Worm (Caenorhabditis elegans) whole organism, early embryonic: ENCODE measurements around the gene nhx-9.

Source experiments
- B0310.2 ChIP-seq: sonication (generic microtip); optimal IDR thresholded peaks from 2 replicates; lab custom pipeline; 2016; ENCODE audit warnings: mild to moderate bottlenecking, missing genetic modification characterization, missing compliant biosample characterization
- F13C5.2 ChIP-seq: sonication (generic microtip); optimal IDR thresholded peaks from 2 replicates; lab custom pipeline; 2017; ENCODE audit warnings: mild to moderate bottlenecking, missing genetic modification characterization, inconsistent platforms, missing compliant biosample characterization
- aly-1 ChIP-seq: sonication (generic microtip); optimal IDR thresholded peaks from 2 replicates; lab custom pipeline; 2016; ENCODE audit warnings: missing genetic modification characterization, missing compliant biosample characterization
- ama-1 ChIP-seq: fragments of 150-350 bp; optimal IDR thresholded peaks from 2 replicates; lab custom pipeline; 2014
- ceh-13 ChIP-seq: fragments of 200-800 bp; sonication (Bioruptor generic); optimal IDR thresholded peaks from 2 replicates; lab custom pipeline; 2018; ENCODE audit warnings: mild to moderate bottlenecking, missing genetic modification characterization, missing compliant biosample characterization
- ceh-36 ChIP-seq: sonication (generic microtip); optimal IDR thresholded peaks from 2 replicates; lab custom pipeline; 2016; ENCODE audit warnings: missing genetic modification characterization, inconsistent platforms, missing compliant biosample characterization
- ets-7 ChIP-seq: sonication (generic microtip); optimal IDR thresholded peaks from 2 replicates; lab custom pipeline; 2016; ENCODE audit warnings: missing genotype, missing genetic modification characterization, missing compliant biosample characterization
- flt-1 ChIP-seq: fragments of 200-800 bp; sonication (Bioruptor generic); IDR thresholded peaks from 2 replicates; pipeline ENCODE4 v1.3.6; 2022; ENCODE audit warnings: missing genetic modification characterization, missing compliant biosample characterization
- hmbx-1 ChIP-seq: sonication (generic microtip); optimal IDR thresholded peaks from 2 replicates; lab custom pipeline; 2016; ENCODE audit warnings: mild to moderate bottlenecking, missing genetic modification characterization, missing compliant biosample characterization
- hmg-4 ChIP-seq: fragments of 200-800 bp; sonication (Bioruptor generic); optimal IDR thresholded peaks from 2 replicates; lab custom pipeline; 2018; ENCODE audit warnings: mild to moderate bottlenecking, missing genetic modification characterization, missing compliant biosample characterization
- hnd-1 ChIP-seq: sonication (generic microtip); optimal IDR thresholded peaks from 2 replicates; lab custom pipeline; 2016; ENCODE audit warnings: missing genetic modification characterization, missing compliant biosample characterization
- pes-1 ChIP-seq: fragments of 200-800 bp; sonication (Bioruptor generic); IDR thresholded peaks from 2 replicates; pipeline ENCODE4 v1.3.6; 2022; ENCODE audit warnings: missing genetic modification reagents, missing genetic modification characterization, missing compliant biosample characterization
- scrt-1 ChIP-seq: fragments of 200-800 bp; sonication (Bioruptor generic); IDR thresholded peaks from 2 replicates; pipeline ENCODE4 v1.3.6; 2022; ENCODE audit warnings: missing genetic modification characterization, missing compliant biosample characterization
- sea-1 ChIP-seq: fragments of 200-800 bp; sonication (Bioruptor generic); conservative IDR thresholded peaks from 2 replicates; pipeline ENCODE4 v1.3.6; 2022; ENCODE audit warnings: missing genetic modification characterization, missing compliant biosample characterization
- tbx-11 ChIP-seq: fragments of 200-800 bp; sonication (Bioruptor generic); IDR thresholded peaks from 2 replicates; pipeline ENCODE4 v1.3.6; 2022; ENCODE audit warnings: missing genetic modification characterization, missing compliant biosample characterization
- tbx-37 ChIP-seq: fragments of 200-800 bp; sonication (Bioruptor generic); conservative IDR thresholded peaks from 2 replicates; pipeline ENCODE4 v1.3.6; 2022; ENCODE audit warnings: missing genetic modification reagents, missing genetic modification characterization, missing compliant biosample characterization
- tra-4 ChIP-seq: sonication (generic microtip); optimal IDR thresholded peaks from 2 replicates; lab custom pipeline; 2017; ENCODE audit warnings: missing genetic modification characterization, missing compliant biosample characterization

Gene nhx-9

ce11 chrIV:11913295-11913940 is 17.3 kb upstream of the nhx-9 start:
- TF ChIP-seq aly-1 (tag; lab: Kevin White, UChicago) (no peak), pes-1 (GFP tag; lab: Robert Waterston, UW) (no peak)

ce11 chrIV:11914260-11914836 is 16.3 kb upstream of the nhx-9 start:
- TF ChIP-seq flt-1 (GFP tag; lab: Robert Waterston, UW): no peak

DNA sequence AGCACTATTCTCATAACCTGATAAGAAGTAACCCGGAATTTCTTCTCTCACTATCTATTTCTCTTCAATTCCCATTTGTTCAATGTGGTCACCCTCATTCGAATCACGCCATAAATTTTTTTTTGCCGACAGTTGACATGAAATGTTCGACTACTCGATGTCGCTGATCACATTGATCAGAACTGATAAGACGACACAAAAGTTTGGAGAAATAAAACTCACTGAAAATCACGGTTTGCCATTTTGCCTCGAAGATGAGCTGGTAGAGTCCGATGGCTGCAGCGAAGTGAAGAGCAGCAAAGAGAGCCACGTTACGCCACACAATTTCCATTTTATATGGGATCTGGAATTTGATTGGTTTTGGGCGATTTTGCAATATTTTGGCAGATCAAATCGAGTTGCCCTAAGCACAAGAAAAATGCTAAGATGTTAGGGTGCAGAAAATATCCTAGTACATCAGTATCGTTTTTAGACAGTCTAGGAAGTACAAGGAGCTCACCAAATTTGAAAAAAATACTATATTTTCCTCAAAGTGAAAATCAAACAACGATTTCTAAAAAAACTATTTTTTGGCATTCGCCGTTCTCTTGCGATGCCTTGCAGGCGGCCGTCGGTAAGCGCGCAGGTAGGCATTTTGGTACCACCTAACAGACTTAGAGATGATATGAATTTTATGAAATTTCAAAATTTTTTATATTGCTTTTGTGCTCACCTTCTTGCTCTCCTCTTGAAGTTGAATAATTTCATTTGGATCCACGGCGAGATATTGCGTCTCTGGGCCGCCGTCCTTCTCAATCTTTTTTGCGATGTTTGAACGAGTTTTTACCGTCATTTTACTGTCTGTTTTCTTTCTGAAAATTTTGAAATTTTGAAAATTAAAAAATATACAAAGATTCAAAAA is 15.6 kb upstream of the nhx-9 start, which contains the start of gene fat-6:
TSS of gene fat-6 (minus strand) at position 851 of the 901 bp plus-strand sequence.
- TF ChIP-seq F13C5.2 (tag; lab: Kevin White, UChicago) (no peak), ama-1 (lab: Kevin White, UChicago) (no peak), ets-7 (tag; lab: Kevin White, UChicago) (no peak), hnd-1 (no peak), ceh-36 (tag; lab: Kevin White, UChicago) (no peak), tbx-37 (no peak), tbx-11 (GFP tag; lab: Robert Waterston, UW) (no peak), pes-1 (GFP tag; lab: Robert Waterston, UW) (no peak), flt-1 (GFP tag; lab: Robert Waterston, UW) (no peak), ceh-13 (GFP tag; lab: Kevin White, UChicago) (no peak), sea-1 (no peak)

DNA sequence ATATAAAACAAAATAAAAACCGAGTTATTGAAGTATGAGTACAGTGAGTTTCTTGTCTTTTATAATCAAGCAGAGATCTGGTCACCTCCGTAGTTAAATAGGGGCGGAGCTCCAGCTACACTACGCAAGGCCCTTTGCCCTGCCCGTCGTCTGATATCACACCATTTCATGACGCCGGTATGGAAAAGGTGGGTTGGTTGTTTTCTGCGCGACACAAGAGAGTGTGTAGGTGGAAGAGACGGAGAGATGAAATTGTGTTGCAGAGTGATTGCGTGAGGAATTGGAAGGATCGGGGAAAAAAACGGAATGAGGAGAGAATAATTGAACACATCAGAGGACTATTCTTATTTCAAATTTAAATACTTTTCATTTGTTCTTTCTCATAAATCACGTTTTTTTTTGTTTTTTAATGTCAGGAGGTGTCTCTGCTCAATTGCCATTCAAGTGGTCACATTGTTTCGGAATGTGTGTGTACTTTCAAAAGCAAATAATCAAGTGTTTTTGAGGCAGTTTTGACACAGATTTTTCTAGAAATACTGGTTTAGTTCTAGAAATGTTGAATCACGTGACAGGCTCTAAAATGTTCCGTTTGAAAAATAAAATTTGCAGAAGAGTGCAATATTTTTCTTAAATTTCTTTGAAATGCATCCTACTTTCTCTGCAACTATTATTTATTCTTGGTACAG is 14.8 kb upstream of the nhx-9 start, which contains the start of gene ZK822.9:
TSS of gene ZK822.9 (plus strand) at position 180 of the 686 bp plus-strand sequence.
- no peak for TF ChIP-seq hnd-1
- no peak for TF ChIP-seq ceh-36 (tag; lab: Kevin White, UChicago)
- TF ChIP-seq ceh-13 (GFP tag; lab: Kevin White, UChicago): no peak
- no peak for TF ChIP-seq tbx-37
- TF ChIP-seq F13C5.2 (tag; lab: Kevin White, UChicago): no peak
- no peak for TF ChIP-seq tbx-11 (GFP tag; lab: Robert Waterston, UW)
- TF ChIP-seq ets-7 (tag; lab: Kevin White, UChicago): no peak
- no peak for TF ChIP-seq pes-1 (GFP tag; lab: Robert Waterston, UW)
- no peak for TF ChIP-seq aly-1 (tag; lab: Kevin White, UChicago)
- no peak for TF ChIP-seq hmbx-1 (tag; lab: Kevin White, UChicago)
- TF ChIP-seq hmg-4 (GFP tag; lab: Kevin White, UChicago): no peak
- TF ChIP-seq sea-1: no peak
- TF ChIP-seq scrt-1 (GFP tag; lab: Robert Waterston, UW): no peak
- no peak for TF ChIP-seq tra-4 (tag; lab: Kevin White, UChicago)
- no peak for TF ChIP-seq B0310.2
- TF ChIP-seq ama-1 (lab: Kevin White, UChicago): no peak
- no peak for TF ChIP-seq flt-1 (GFP tag; lab: Robert Waterston, UW)

DNA sequence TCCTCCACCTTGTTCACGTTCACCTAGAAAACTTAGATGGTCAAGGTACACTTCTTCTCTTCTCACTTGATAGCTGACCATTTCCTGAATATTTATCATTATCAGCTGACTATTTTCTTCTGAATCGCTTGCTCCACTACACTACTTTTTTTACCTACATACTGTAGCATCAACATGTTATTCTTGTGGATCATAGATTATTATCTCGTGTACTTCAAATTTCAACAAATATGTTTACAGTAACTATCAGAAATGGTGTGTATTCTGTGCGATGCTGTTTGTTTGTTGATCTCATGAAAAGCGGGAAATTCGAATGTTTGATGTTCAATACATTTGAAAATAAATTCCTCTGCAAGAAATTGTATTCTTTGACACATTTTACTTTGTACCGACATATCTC is 13.8 kb upstream of the nhx-9 start, which contains the start of gene ZK822.10:
TSS of gene ZK822.10 (plus strand) at position 231 of the 400 bp plus-strand sequence.
- TF ChIP-seq ceh-13 (GFP tag; lab: Kevin White, UChicago) (no peak), scrt-1 (GFP tag; lab: Robert Waterston, UW) (no peak), hmbx-1 (tag; lab: Kevin White, UChicago) (no peak), hnd-1 (no peak), sea-1 (no peak)

ce11 chrIV:11917886-11918285 is 12.8 kb upstream of the nhx-9 start:
- no peak for TF ChIP-seq ets-7 (tag; lab: Kevin White, UChicago)
- TF ChIP-seq tbx-37: no peak
- no peak for TF ChIP-seq hnd-1
- TF ChIP-seq hmbx-1 (tag; lab: Kevin White, UChicago): no peak
- TF ChIP-seq tbx-11 (GFP tag; lab: Robert Waterston, UW): no peak
- TF ChIP-seq ama-1 (lab: Kevin White, UChicago): no peak
- no peak for TF ChIP-seq F13C5.2 (tag; lab: Kevin White, UChicago)
- no peak for TF ChIP-seq sea-1
- TF ChIP-seq flt-1 (GFP tag; lab: Robert Waterston, UW): no peak
- no peak for TF ChIP-seq ceh-13 (GFP tag; lab: Kevin White, UChicago)

DNA sequence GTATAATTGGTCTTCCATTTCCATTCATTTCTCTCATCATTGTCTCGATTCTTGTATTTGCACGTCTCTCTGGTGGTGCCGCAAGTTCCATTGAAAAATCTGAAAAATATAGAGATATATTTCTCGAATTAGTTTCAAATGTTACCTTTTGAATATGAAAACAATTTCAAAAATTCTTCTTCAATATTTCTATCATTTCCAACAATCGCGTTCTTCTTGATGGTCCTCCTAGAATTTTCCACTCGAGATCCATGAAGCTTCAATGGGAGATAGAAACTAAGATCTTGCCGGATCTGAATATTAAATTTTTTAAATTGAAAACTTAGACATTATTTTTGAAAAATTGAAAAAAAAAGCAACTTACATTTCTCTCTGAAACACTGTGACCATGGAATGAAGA is 11.6 kb upstream of the nhx-9 start:
- TF ChIP-seq tra-4 (tag; lab: Kevin White, UChicago): no peak
- TF ChIP-seq hmbx-1 (tag; lab: Kevin White, UChicago): no peak
- TF ChIP-seq flt-1 (GFP tag; lab: Robert Waterston, UW): no peak
- no peak for TF ChIP-seq pes-1 (GFP tag; lab: Robert Waterston, UW)
- no peak for TF ChIP-seq ceh-13 (GFP tag; lab: Kevin White, UChicago)
- TF ChIP-seq scrt-1 (GFP tag; lab: Robert Waterston, UW): no peak
- TF ChIP-seq tbx-11 (GFP tag; lab: Robert Waterston, UW): no peak
- TF ChIP-seq ceh-36 (tag; lab: Kevin White, UChicago): no peak
- no peak for TF ChIP-seq aly-1 (tag; lab: Kevin White, UChicago)
- no peak for TF ChIP-seq sea-1
- no peak for TF ChIP-seq ets-7 (tag; lab: Kevin White, UChicago)
- no peak for TF ChIP-seq hnd-1
- TF ChIP-seq tbx-37: no peak
- TF ChIP-seq F13C5.2 (tag; lab: Kevin White, UChicago): no peak
